Worm (Caenorhabditis elegans) whole organism, young adult: Measurements from ENCODE around the gene F42H10.3.

Experiments
- B0336.3 ChIP-seq: fragments of 200-800 bp; sonication (Bioruptor generic); IDR thresholded peaks from 2 replicates; pipeline ENCODE4 v1.3.6; 2022; ENCODE audit warnings: missing genetic modification characterization, missing compliant biosample characterization
- C06A6.2 ChIP-seq: fragments of 200-800 bp; sonication (Bioruptor generic); conservative IDR thresholded peaks from 2 replicates; pipeline ENCODE4 v1.3.6; 2022; ENCODE audit warnings: missing genetic modification characterization, missing compliant biosample characterization
- F23B12.7 ChIP-seq: sonication (generic microtip); optimal IDR thresholded peaks from 2 replicates; lab custom pipeline; 2017; ENCODE audit warnings: missing genetic modification characterization, mild to moderate bottlenecking, missing compliant biosample characterization, antibody characterized with exemption, moderate library complexity; ENCODE audit not compliant: insufficient read depth
- F57A8.1 ChIP-seq: fragments of 200-800 bp; sonication (Bioruptor generic); optimal IDR thresholded peaks from 2 replicates; lab custom pipeline; 2018; ENCODE audit warnings: mild to moderate bottlenecking, missing genetic modification characterization, moderate library complexity, missing compliant biosample characterization
- K12H6.12 ChIP-seq: fragments of 200-800 bp; sonication (Bioruptor generic); optimal IDR thresholded peaks from 2 replicates; lab custom pipeline; 2018; ENCODE audit warnings: mild to moderate bottlenecking, missing genetic modification characterization, missing compliant biosample characterization
- T26A5.8 ChIP-seq: sonication (generic microtip); optimal IDR thresholded peaks from 2 replicates; lab custom pipeline; 2016; ENCODE audit warnings: missing genetic modification characterization, missing compliant biosample characterization
- Y53F4B.3 ChIP-seq: fragments of 200-800 bp; sonication (Bioruptor generic); IDR thresholded peaks from 2 replicates; pipeline ENCODE4 v1.3.6; 2022; ENCODE audit warnings: missing genetic modification reagents, missing genetic modification characterization, missing compliant biosample characterization
- ama-1 ChIP-seq, 3 experiments: fragments of 150-350 bp in 1 of 3; sonication (generic microtip) in 2 of 3; optimal IDR thresholded peaks; 2 replicates each; lab custom pipeline; 2014 to 2018; ENCODE audit warnings: missing biosample characterization in 2 of 3, missing genetic modification characterization in 2 of 3, missing genetic modification reagents in 2 of 3
- aptf-3 ChIP-seq: fragments of 200-800 bp; sonication (Bioruptor generic); IDR thresholded peaks from 2 replicates; pipeline ENCODE4 v1.3.6; 2022; ENCODE audit warnings: missing genetic modification characterization, missing compliant biosample characterization
- atf-7 ChIP-seq: sonication (generic microtip); optimal IDR thresholded peaks from 2 replicates; lab custom pipeline; 2017; ENCODE audit warnings: mild to moderate bottlenecking, missing genetic modification characterization, missing compliant biosample characterization
- ceh-40 ChIP-seq: fragments of 200-800 bp; sonication (Bioruptor generic); IDR thresholded peaks from 2 replicates; pipeline ENCODE4 v1.3.6; 2022; ENCODE audit warnings: missing genetic modification characterization, missing compliant biosample characterization
- ceh-79 ChIP-seq: sonication (generic microtip); optimal IDR thresholded peaks from 2 replicates; lab custom pipeline; 2017; ENCODE audit warnings: mild to moderate bottlenecking, missing genetic modification characterization, missing compliant biosample characterization
- ceh-91 ChIP-seq: fragments of 200-800 bp; sonication (Bioruptor generic); IDR thresholded peaks from 2 replicates; pipeline ENCODE4 v1.3.6; 2022; ENCODE audit warnings: missing genetic modification reagents, missing genetic modification characterization, missing compliant biosample characterization
- chd-7 ChIP-seq: sonication (generic microtip); optimal IDR thresholded peaks from 2 replicates; lab custom pipeline; 2016; ENCODE audit warnings: mild to moderate bottlenecking, missing genetic modification characterization, moderate library complexity, missing compliant biosample characterization
- dox-1 ChIP-seq: fragments of 200-800 bp; sonication (Bioruptor generic); IDR thresholded peaks from 2 replicates; pipeline ENCODE4 v1.3.6; 2022; ENCODE audit warnings: missing genetic modification reagents, missing genetic modification characterization, missing compliant biosample characterization
- egl-44 ChIP-seq: fragments of 200-800 bp; sonication (Bioruptor generic); IDR thresholded peaks from 2 replicates; pipeline ENCODE4 v1.3.6; 2022; ENCODE audit warnings: missing genetic modification reagents, missing genetic modification characterization, missing compliant biosample characterization
- ekl-4 ChIP-seq: fragments of 200-800 bp; sonication (Bioruptor generic); IDR thresholded peaks from 2 replicates; pipeline ENCODE4 v1.3.6; 2022; ENCODE audit warnings: missing genetic modification reagents, missing genetic modification characterization, missing compliant biosample characterization
- gei-17 ChIP-seq: fragments of 200-800 bp; sonication (Bioruptor generic); optimal IDR thresholded peaks from 2 replicates; lab custom pipeline; 2018; ENCODE audit warnings: mild to moderate bottlenecking, missing genetic modification characterization, missing compliant biosample characterization
- hrde-1 ChIP-seq: sonication (generic microtip); optimal IDR thresholded peaks from 2 replicates; lab custom pipeline; 2016; ENCODE audit warnings: missing genetic modification characterization, mild to moderate bottlenecking, missing compliant biosample characterization, moderate library complexity, missing genotype, missing genetic modification reagents, borderline replicate concordance
- lag-1 ChIP-seq: fragments of 200-800 bp; sonication (Bioruptor generic); IDR thresholded peaks from 2 replicates; pipeline ENCODE4 v1.3.6; 2022; ENCODE audit warnings: missing genetic modification reagents, missing genetic modification characterization, missing compliant biosample characterization
- lin-26 ChIP-seq: fragments of 200-800 bp; sonication (Bioruptor generic); IDR thresholded peaks from 2 replicates; pipeline ENCODE4 v1.3.6; 2022; ENCODE audit warnings: missing genetic modification reagents, missing genetic modification characterization, missing compliant biosample characterization
- lin-40 ChIP-seq: sonication (generic microtip); optimal IDR thresholded peaks from 2 replicates; lab custom pipeline; 2016; ENCODE audit warnings: missing genetic modification characterization, mild to moderate bottlenecking, missing compliant biosample characterization, missing genotype, missing genetic modification reagents
- lir-1 ChIP-seq: fragments of 200-800 bp; sonication (Bioruptor generic); conservative IDR thresholded peaks from 2 replicates; pipeline ENCODE4 v1.3.6; 2022; ENCODE audit warnings: missing genetic modification reagents, missing genetic modification characterization, missing compliant biosample characterization
- madf-10 ChIP-seq: sonication (generic microtip); optimal IDR thresholded peaks from 2 replicates; lab custom pipeline; 2016; ENCODE audit warnings: mild to moderate bottlenecking, missing genetic modification characterization, missing compliant biosample characterization
- mcd-1 ChIP-seq: fragments of 200-800 bp; sonication (Bioruptor generic); IDR thresholded peaks from 2 replicates; pipeline ENCODE4 v1.3.6; 2022; ENCODE audit warnings: missing genetic modification reagents, missing genetic modification characterization, missing compliant biosample characterization
- mxl-1 ChIP-seq: sonication (generic microtip); optimal IDR thresholded peaks from 2 replicates; lab custom pipeline; 2016; ENCODE audit warnings: missing genetic modification characterization, missing compliant biosample characterization
- nfya-1 ChIP-seq: sonication (generic microtip); optimal IDR thresholded peaks from 2 replicates; lab custom pipeline; 2017; ENCODE audit warnings: antibody characterized with exemption, missing compliant biosample characterization, missing genetic modification characterization, borderline replicate concordance; ENCODE audit not compliant: insufficient read depth
- nfya-2 ChIP-seq: fragments of 200-800 bp; sonication (Bioruptor generic); IDR thresholded peaks from 2 replicates; pipeline ENCODE4 v1.3.6; 2022; ENCODE audit warnings: missing genetic modification reagents, missing genetic modification characterization, missing compliant biosample characterization
- nhr-120 ChIP-seq: fragments of 200-800 bp; sonication (Bioruptor generic); IDR thresholded peaks from 2 replicates; pipeline ENCODE4 v1.3.6; 2022; ENCODE audit warnings: missing genetic modification characterization, missing compliant biosample characterization
- nhr-90 ChIP-seq: sonication (generic microtip); optimal IDR thresholded peaks from 2 replicates; lab custom pipeline; 2016; ENCODE audit warnings: missing genotype, mild to moderate bottlenecking, missing genetic modification characterization, missing compliant biosample characterization
- pbrm-1 ChIP-seq: fragments of 200-800 bp; sonication (Bioruptor generic); IDR thresholded peaks from 2 replicates; pipeline ENCODE4 v1.3.6; 2022; ENCODE audit warnings: missing genetic modification reagents, missing genetic modification characterization, missing compliant biosample characterization
- pha-4 ChIP-seq: fragments of 150-350 bp; sonication (generic microtip); optimal IDR thresholded peaks from 2 replicates; lab custom pipeline; 2014; ENCODE audit warnings: missing biosample characterization, missing genetic modification reagents, missing genetic modification characterization
- rcor-1 ChIP-seq: fragments of 200-800 bp; sonication (Bioruptor generic); IDR thresholded peaks from 2 replicates; pipeline ENCODE4 v1.3.6; 2022; ENCODE audit warnings: missing genetic modification reagents, missing genetic modification characterization, missing compliant biosample characterization
- repo-1 ChIP-seq: sonication (generic microtip); optimal IDR thresholded peaks from 2 replicates; lab custom pipeline; 2017; ENCODE audit warnings: mild to moderate bottlenecking, missing genetic modification characterization, missing compliant biosample characterization
- rpc-1 ChIP-seq, 2 experiments: fragments of 150-350 bp in 1 of 2; sonication (generic microtip) in 1 of 2; optimal IDR thresholded peaks; 2 replicates each; lab custom pipeline; 2014 to 2018; ENCODE audit warnings: missing biosample characterization in 1 of 2, missing genetic modification characterization in 1 of 2, missing genetic modification reagents in 1 of 2, missing genotype in 1 of 2
- snpc-4 ChIP-seq, 5 experiments: fragments of 150-350 bp in 1 of 5; sonication (generic microtip) in 4 of 5; optimal IDR thresholded peaks; 2 replicates each; lab custom pipeline; 2014 to 2018; ENCODE audit warnings: missing genetic modification characterization in 5 of 5, missing biosample characterization in 3 of 5, antibody characterized with exemption in 2 of 5, mild to moderate bottlenecking in 2 of 5, missing compliant biosample characterization in 2 of 5, missing genotype in 2 of 5, moderate library complexity in 2 of 5, missing genetic modification reagents in 1 of 5
- sptf-2 ChIP-seq: fragments of 200-800 bp; sonication (Bioruptor generic); optimal IDR thresholded peaks from 2 replicates; lab custom pipeline; 2018; ENCODE audit warnings: mild to moderate bottlenecking, missing genetic modification characterization, missing compliant biosample characterization
- tbx-9 ChIP-seq: sonication (generic microtip); optimal IDR thresholded peaks from 2 replicates; lab custom pipeline; 2016; ENCODE audit warnings: borderline replicate concordance, missing genetic modification characterization, inconsistent platforms, missing compliant biosample characterization
- ztf-18 ChIP-seq: sonication (generic microtip); optimal IDR thresholded peaks from 2 replicates; lab custom pipeline; 2016; ENCODE audit warnings: missing genotype, mild to moderate bottlenecking, missing genetic modification characterization, missing compliant biosample characterization
- ztf-25 ChIP-seq: fragments of 200-800 bp; sonication (Bioruptor generic); IDR thresholded peaks from 2 replicates; pipeline ENCODE4 v1.3.6; 2022; ENCODE audit warnings: missing genetic modification reagents, missing genetic modification characterization, missing compliant biosample characterization
- ztf-26 ChIP-seq: sonication (generic microtip); optimal IDR thresholded peaks from 2 replicates; lab custom pipeline; 2017; ENCODE audit warnings: missing genetic modification characterization, missing compliant biosample characterization
- ztf-28 ChIP-seq: fragments of 200-800 bp; sonication (Bioruptor generic); IDR thresholded peaks from 2 replicates; pipeline ENCODE4 v1.3.6; 2022; ENCODE audit warnings: missing genetic modification reagents, missing genetic modification characterization, missing compliant biosample characterization

The F42H10.3 gene

ce11 chrIII:8446061-8446460 is 37.9 kb upstream of the F42H10.3 start (continued):
- TF ChIP-seq lir-1 (GFP tag; lab: Robert Waterston, UW) = no peak

ce11 chrIII:8446534-8446933 is 37.4 kb upstream of the F42H10.3 start, which contains the start of gene hsp-110:
TSS of gene hsp-110 (minus strand) at chrIII:8446909.
- no peak for TF ChIP-seq ceh-91 (GFP tag; lab: Robert Waterston, UW)
- TF ChIP-seq snpc-4 (GFP tag; optimal IDR thresholded peaks at IDR 0.05; lab: Kevin White, UChicago) = no peak
- TF ChIP-seq snpc-4 (tag; optimal IDR thresholded peaks at IDR 0.05; lab: Kevin White, UChicago) = peak in 1 of 4 experiments; percentile 18
- no peak for TF ChIP-seq tbx-9
- TF ChIP-seq sptf-2 = peak; percentile 75
- no peak for TF ChIP-seq repo-1 (tag; lab: Kevin White, UChicago)
- TF ChIP-seq pbrm-1 = 0 out of 2 replicates have a peak, but pooled peaks have one; percentile 12
- TF ChIP-seq nhr-120 (GFP tag; lab: Robert Waterston, UW) = no peak
- TF ChIP-seq lin-26 (GFP tag; lab: Robert Waterston, UW) = peak; percentile 67
- TF ChIP-seq ztf-25 (GFP tag; lab: Robert Waterston, UW) = peak; percentile 18; the same call in 1 of the 2 replicates
- TF ChIP-seq ceh-40 = peak; percentile 44; the same call in 1 of the 2 replicates
- TF ChIP-seq dox-1 = peak; percentile 82; the same call in 1 of the 2 replicates
- no peak for TF ChIP-seq C06A6.2 (GFP tag; lab: Robert Waterston, UW)
- no peak for TF ChIP-seq ztf-26 (tag; lab: Kevin White, UChicago)
- peak; percentile 24 for TF ChIP-seq ztf-18

ce11 chrIII:8446940-8447403 is 37.0 kb upstream of the F42H10.3 start, which contains the start of gene rpn-3:
TSS of gene rpn-3 (plus strand) at chrIII:8447353.
- no peak for TF ChIP-seq nhr-90 (tag; lab: Kevin White, UChicago)
- TF ChIP-seq pha-4 (tag; lab: Kevin White, UChicago) = peak; percentile 81
- TF ChIP-seq madf-10 (tag; lab: Kevin White, UChicago) = peak; percentile 86
- TF ChIP-seq rcor-1 (GFP tag; lab: Robert Waterston, UW) = peak; percentile 94
- TF ChIP-seq snpc-4 (GFP tag; optimal IDR thresholded peaks at IDR 0.05; lab: Kevin White, UChicago) = peak; percentile 38
- peak; percentile 46 to 84 (median 66) for TF ChIP-seq snpc-4 (tag; optimal IDR thresholded peaks at IDR 0.05; lab: Kevin White, UChicago)
- peak; percentile 79 for TF ChIP-seq F23B12.7 (tag; lab: Kevin White, UChicago)
- peak; percentile 17 for TF ChIP-seq hrde-1 (tag; lab: Kevin White, UChicago)
- peak; percentile 99 for TF ChIP-seq mcd-1 (GFP tag; lab: Robert Waterston, UW)
- TF ChIP-seq ama-1 (optimal IDR thresholded peaks at IDR 0.05; lab: Kevin White, UChicago) = no peak
- no peak for TF ChIP-seq ama-1 (GFP tag; optimal IDR thresholded peaks at IDR 0.05; lab: Kevin White, UChicago)
- peak; percentile 79 for TF ChIP-seq ceh-79 (tag; lab: Kevin White, UChicago)
- TF ChIP-seq pbrm-1 = peak; percentile 93
- TF ChIP-seq nfya-2 = no peak
- TF ChIP-seq mxl-1 (tag; lab: Kevin White, UChicago) = no peak
- TF ChIP-seq K12H6.12 (tag; lab: Kevin White, UChicago) = peak; percentile 80
- peak; percentile 98 for TF ChIP-seq ekl-4 (GFP tag; lab: Robert Waterston, UW)
- TF ChIP-seq B0336.3 = peak; percentile 85
- TF ChIP-seq Y53F4B.3 (GFP tag; lab: Robert Waterston, UW) = no peak; the same call in 1 of the 2 replicates
- peak; percentile 80 for TF ChIP-seq ceh-91 (GFP tag; lab: Robert Waterston, UW)
- peak; percentile 76 for TF ChIP-seq rpc-1 (optimal IDR thresholded peaks at IDR 0.05; lab: Kevin White, UChicago)
- TF ChIP-seq rpc-1 (tag; optimal IDR thresholded peaks at IDR 0.05; lab: Kevin White, UChicago) = peak; percentile 13
- TF ChIP-seq nhr-120 (GFP tag; lab: Robert Waterston, UW) = no peak
- peak; percentile 96 for TF ChIP-seq lin-40
- TF ChIP-seq F57A8.1 (GFP tag; lab: Kevin White, UChicago) = no peak
- TF ChIP-seq aptf-3 (GFP tag; lab: Robert Waterston, UW) = 0 out of 2 replicates have a peak, but pooled peaks have one; percentile 32
- TF ChIP-seq egl-44 (GFP tag; lab: Robert Waterston, UW) = peak; percentile 67; the same call in 1 of the 2 replicates
- peak; percentile 68; the same call in 1 of the 2 replicates for TF ChIP-seq ztf-28 (GFP tag; lab: Robert Waterston, UW)
- no peak for TF ChIP-seq T26A5.8 (tag; lab: Kevin White, UChicago)
- no peak for TF ChIP-seq nfya-1 (tag; lab: Kevin White, UChicago)
- TF ChIP-seq atf-7 (tag; lab: Kevin White, UChicago) = peak; percentile 89
- TF ChIP-seq gei-17 (GFP tag; lab: Kevin White, UChicago) = peak; percentile 77
- TF ChIP-seq lag-1 (GFP tag; lab: Robert Waterston, UW) = no peak
- peak; percentile 49 for TF ChIP-seq chd-7 (tag; lab: Kevin White, UChicago)
